Worm (Caenorhabditis elegans): ENCODE data around the gene F15H10.7.

F15H10.7 gene

DNA sequence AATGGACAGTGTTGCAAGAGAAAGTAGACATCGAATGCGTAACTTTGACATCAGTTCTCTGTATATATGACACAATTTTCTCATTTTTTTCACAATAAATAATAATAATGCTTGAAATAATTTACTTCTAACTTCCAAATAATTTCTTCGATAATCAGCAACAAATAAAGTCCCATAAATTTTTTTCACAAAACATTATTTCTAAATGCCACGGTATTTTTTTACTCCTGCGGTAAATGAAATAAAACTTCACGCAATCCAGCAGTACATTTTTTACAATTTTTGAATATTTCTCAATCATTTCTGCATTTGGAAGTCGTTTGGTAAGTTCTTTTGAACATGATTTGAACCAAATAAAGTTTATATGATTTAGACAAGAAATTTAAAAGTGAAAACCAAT lies 22.3 kb downstream of the F15H10.7 start, which contains the start of gene spe-10:
Gene spe-10, plus strand, starts transcription at position 301 of the 400 bp plus-strand sequence.
- no peak for TF ChIP-seq mxl-1 (tag; optimal IDR thresholded peaks at IDR 0.05)
- no peak for TF ChIP-seq pha-4 (tag; optimal IDR thresholded peaks at IDR 0.05)
- no peak for TF ChIP-seq rec-8 (tag; optimal IDR thresholded peaks at IDR 0.05)
- TF ChIP-seq sptf-2 (GFP tag; optimal IDR thresholded peaks at IDR 0.05): no peak
- TF ChIP-seq let-526 (GFP tag; IDR thresholded peaks at IDR 0.05): no peak
- no peak for TF ChIP-seq bed-2 (GFP tag; IDR thresholded peaks at IDR 0.05)
- TF ChIP-seq nfya-1 (tag; optimal IDR thresholded peaks at IDR 0.05; ENCODE audit: borderline replicate concordance, insufficient read depth): no peak
- TF ChIP-seq T26A5.8 (tag; optimal IDR thresholded peaks at IDR 0.05): no peak
- no peak for TF ChIP-seq ZK185.1 (tag; optimal IDR thresholded peaks at IDR 0.05; ENCODE audit: poor library complexity, severe bottlenecking)
- no peak for TF ChIP-seq ztf-6 (GFP tag; IDR thresholded peaks at IDR 0.05)
- no peak for TF ChIP-seq gei-17 (GFP tag; optimal IDR thresholded peaks at IDR 0.05)
- no peak for TF ChIP-seq D2030.7 (GFP tag; IDR thresholded peaks at IDR 0.05)
- TF ChIP-seq Y53G8AR.9 (GFP tag; conservative IDR thresholded peaks at IDR 0.05): no peak
- TF ChIP-seq hmg-20 (GFP tag; IDR thresholded peaks at IDR 0.05): no peak
- TF ChIP-seq tbp1 (GFP tag; optimal IDR thresholded peaks at IDR 0.05): no peak
- TF ChIP-seq lag-1 (GFP tag; IDR thresholded peaks at IDR 0.05): no peak
- no peak for TF ChIP-seq ama-1 (optimal IDR thresholded peaks at IDR 0.05)
- no peak for TF ChIP-seq ama-1 (GFP tag; optimal IDR thresholded peaks at IDR 0.05)
- TF ChIP-seq tbx-9 (tag; optimal IDR thresholded peaks at IDR 0.05; ENCODE audit: borderline replicate concordance): no peak
- no peak for TF ChIP-seq ceh-91 (GFP tag; IDR thresholded peaks at IDR 0.05)
- no peak for TF ChIP-seq Y79H2A.3 (GFP tag; conservative IDR thresholded peaks at IDR 0.05)

DNA sequence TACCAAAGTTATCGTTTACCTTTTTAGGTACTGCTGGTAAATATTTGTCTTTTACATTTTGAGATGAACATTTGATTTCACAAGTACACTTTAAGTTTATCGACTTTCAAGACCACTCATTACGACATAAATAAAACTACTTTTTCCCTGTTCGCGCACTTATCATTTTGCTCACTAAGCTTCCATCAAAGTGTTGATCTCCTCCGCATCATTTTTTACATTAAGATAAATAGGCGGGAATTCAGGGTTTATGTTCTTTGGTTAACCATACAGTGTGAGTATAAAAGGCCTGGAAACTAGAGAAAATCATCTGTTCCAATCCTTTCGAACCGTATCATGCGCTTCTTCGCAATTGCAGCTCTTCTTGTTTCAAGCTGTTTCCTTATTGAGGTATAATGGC lies 24.1 kb downstream of the F15H10.7 start, which contains the start of gene pqn-2:
Gene pqn-2, plus strand, starts transcription at position 301 of the 400 bp plus-strand sequence.
- TF ChIP-seq let-607 (tag; optimal IDR thresholded peaks at IDR 0.05) (no peak), mel-28 (tag; optimal IDR thresholded peaks at IDR 0.05; ENCODE audit: borderline replicate concordance) (no peak), snpc-4 (GFP tag; optimal IDR thresholded peaks at IDR 0.05) (no peak), snpc-4 (tag; optimal IDR thresholded peaks at IDR 0.05) (no peak), ceh-40 (GFP tag; IDR thresholded peaks at IDR 0.05) (no peak), attf-3 (GFP tag; conservative IDR thresholded peaks at IDR 0.05) (no peak), cebp-1 (GFP tag; IDR thresholded peaks at IDR 0.05) (no peak), cebp-1 (tag; optimal IDR thresholded peaks at IDR 0.05) (no peak), ceh-27 (GFP tag; optimal IDR thresholded peaks at IDR 0.05) (no peak), zim-3 (tag; optimal IDR thresholded peaks at IDR 0.05) (no peak), snpc-1.3 (tag; optimal IDR thresholded peaks at IDR 0.05; ENCODE audit: insufficient read depth) (no peak), ztf-25 (GFP tag; IDR thresholded peaks at IDR 0.05) (no peak), Y67H2A.10 (GFP tag; conservative IDR thresholded peaks at IDR 0.05) (no peak), nhr-80 (tag; optimal IDR thresholded peaks at IDR 0.05) (no peak), ceh-100 (GFP tag; IDR thresholded peaks at IDR 0.05) (no peak)

DNA sequence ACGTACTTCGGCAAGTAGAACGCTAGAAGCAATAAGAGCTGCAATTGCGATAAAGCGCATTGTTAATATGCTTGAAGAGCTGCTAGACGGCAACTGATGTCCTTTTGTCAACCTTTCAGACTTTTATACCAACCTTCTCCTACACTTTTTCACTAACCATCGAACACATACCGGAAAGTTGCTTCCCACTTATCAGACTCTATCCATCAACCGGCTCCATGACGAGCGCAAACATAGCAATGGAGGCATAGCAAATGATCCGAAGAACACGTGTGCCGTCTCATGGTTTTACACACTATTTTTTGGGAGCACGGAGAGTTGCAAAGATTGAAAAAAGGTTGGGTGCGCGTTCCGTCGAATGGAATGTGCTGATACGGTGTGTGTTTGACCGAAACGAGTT lies 24.5 kb downstream of the F15H10.7 start, which contains the start of gene abu-1:
Gene abu-1, minus strand, starts transcription at position 101 of the 400 bp plus-strand sequence.
- TF ChIP-seq aptf-2 (GFP tag; conservative IDR thresholded peaks at IDR 0.05) (no peak), F49E8.2 (tag; optimal IDR thresholded peaks at IDR 0.05; ENCODE audit: insufficient read depth) (no peak), die-1 (tag; optimal IDR thresholded peaks at IDR 0.05) (no peak), egl-44 (GFP tag; IDR thresholded peaks at IDR 0.05) (no peak), lin-54 (GFP tag; optimal IDR thresholded peaks at IDR 0.05) (no peak), ekl-4 (GFP tag; IDR thresholded peaks at IDR 0.05) (no peak), ceh-79 (tag; optimal IDR thresholded peaks at IDR 0.05) (no peak), F57A8.1 (GFP tag; optimal IDR thresholded peaks at IDR 0.05) (no peak), zfh-2 (GFP tag; conservative IDR thresholded peaks at IDR 0.05) (no peak), ceh-100 (GFP tag; IDR thresholded peaks at IDR 0.05) (no peak), repo-1 (tag; optimal IDR thresholded peaks at IDR 0.05) (no peak), sptf-2 (GFP tag; optimal IDR thresholded peaks at IDR 0.05) (no peak), Y79H2A.3 (GFP tag; conservative IDR thresholded peaks at IDR 0.05) (no peak), F10E7.11 (tag; optimal IDR thresholded peaks at IDR 0.05) (no peak)

Measured in whole organism, young adult.